Worm (Caenorhabditis elegans): ENCODE data around the gene golg-2.

golg-2 gene

ce11 chrII:5019389-5020108, 20.3 kb downstream of the golg-2 start (continued):
- TF ChIP-seq mxl-2 (GFP tag; conservative IDR thresholded peaks at IDR 0.05) (no peak), nhr-77 (tag; optimal IDR thresholded peaks at IDR 0.05) (no peak), nhr-6 (tag; optimal IDR thresholded peaks at IDR 0.05) (no peak), saeg-2 (GFP tag; IDR thresholded peaks at IDR 0.05) (no peak), D1046.2 (GFP tag; IDR thresholded peaks at IDR 0.05) (no peak), tra-1 (GFP tag; IDR thresholded peaks at IDR 0.05) (no peak), zfp-3 (GFP tag; conservative IDR thresholded peaks at IDR 0.05) (no peak), ceh-82 (tag; optimal IDR thresholded peaks at IDR 0.05) (no peak), fos-1 (tag; optimal IDR thresholded peaks at IDR 0.05) (no peak), hlh-30 (tag; optimal IDR thresholded peaks at IDR 0.05; ENCODE audit: insufficient read depth) (peak; percentile 62), lim-7 (GFP tag; IDR thresholded peaks at IDR 0.05) (no peak), F49E8.2 (tag; optimal IDR thresholded peaks at IDR 0.05; ENCODE audit: borderline replicate concordance) (no peak), egl-27 (tag; optimal IDR thresholded peaks at IDR 0.05) (no peak), nhr-28 (tag; optimal IDR thresholded peaks at IDR 0.05) (peak; percentile 83), lin-29 (GFP tag; IDR thresholded peaks at IDR 0.05) (no peak), tag-97 (GFP tag; IDR thresholded peaks at IDR 0.05) (no peak), nhr-111 (GFP tag; optimal IDR thresholded peaks at IDR 0.05) (no peak), mxl-3 (GFP tag; optimal IDR thresholded peaks at IDR 0.05) (peak; percentile 9), ceh-44 (GFP tag; IDR thresholded peaks at IDR 0.05) (no peak), F44E2.7 (GFP tag; IDR thresholded peaks at IDR 0.05) (no peak), ztf-11 (tag; optimal IDR thresholded peaks at IDR 0.05) (no peak), madf-5 (GFP tag; IDR thresholded peaks at IDR 0.05) (no peak), nhr-237 (tag; optimal IDR thresholded peaks at IDR 0.05) (no peak), lir-3 (tag; optimal IDR thresholded peaks at IDR 0.05) (no peak), attf-4 (tag; optimal IDR thresholded peaks at IDR 0.05) (no peak), T20F7.1 (GFP tag; optimal IDR thresholded peaks at IDR 0.05) (peak; percentile 65), nhr-10 (tag; optimal IDR thresholded peaks at IDR 0.05) (peak; percentile 60), Y105C5A.15 (GFP tag; IDR thresholded peaks at IDR 0.05) (no peak), nhr-11 (tag; optimal IDR thresholded peaks at IDR 0.05) (no peak), nhr-42 (GFP tag; IDR thresholded peaks at IDR 0.05) (no peak), jun-1 (tag; optimal IDR thresholded peaks at IDR 0.05) (no peak), nhr-41 (GFP tag; IDR thresholded peaks at IDR 0.05) (no peak), zag-1 (tag; optimal IDR thresholded peaks at IDR 0.05) (no peak), nhr-48 (tag; optimal IDR thresholded peaks at IDR 0.05) (peak; percentile 25), spr-1 (tag; optimal IDR thresholded peaks at IDR 0.05) (no peak), aha-1 (tag) (no peak), F26F4.8 (GFP tag; conservative IDR thresholded peaks at IDR 0.05) (no peak), skn-1 (tag; optimal IDR thresholded peaks at IDR 0.05) (no peak), unc-39 (tag; optimal IDR thresholded peaks at IDR 0.05) (no peak), pha-4 (GFP tag; IDR thresholded peaks at IDR 0.05) (no peak), pha-4 (tag; optimal IDR thresholded peaks at IDR 0.05) (no peak), dmd-8 (GFP tag; IDR thresholded peaks at IDR 0.05) (no peak), lin-13 (GFP tag; optimal IDR thresholded peaks at IDR 0.05) (no peak), mep-1 (tag; optimal IDR thresholded peaks at IDR 0.05) (peak; percentile 42), Y5F2A.4 (GFP tag; optimal IDR thresholded peaks at IDR 0.05) (no peak), nhr-102 (tag; optimal IDR thresholded peaks at IDR 0.05) (no peak), lin-1 (GFP tag; IDR thresholded peaks at IDR 0.05) (peak; percentile 54; the same call in 1 of the 2 replicates), duxl-1 (tag; optimal IDR thresholded peaks at IDR 0.05; ENCODE audit: poor library complexity) (no peak), Y75B8A.6 (GFP tag; IDR thresholded peaks at IDR 0.05) (no peak), egl-43 (GFP tag; IDR thresholded peaks at IDR 0.05) (no peak), lin-15B (tag; optimal IDR thresholded peaks at IDR 0.05) (no peak), daf-12 (tag; optimal IDR thresholded peaks at IDR 0.05) (no peak)

Data from whole organism, L4 larva.